Worm (Caenorhabditis elegans) whole organism, young adult: Measurements from ENCODE around the gene immp-1.
A peak's percentile ranks its signal among the peaks of the same experiment; 100 is the strongest.

Source experiments
- B0261.1 ChIP-seq: sonication (generic microtip); optimal IDR thresholded peaks from 2 replicates; lab custom pipeline; 2016; ENCODE audit warnings: mild to moderate bottlenecking, missing genetic modification characterization, moderate library complexity, missing compliant biosample characterization
- B0336.3 ChIP-seq: fragments of 200-800 bp; sonication (Bioruptor generic); IDR thresholded peaks from 2 replicates; pipeline ENCODE4 v1.3.6; 2022; ENCODE audit warnings: missing genetic modification characterization, missing compliant biosample characterization
- F37B4.10 ChIP-seq: fragments of 200-800 bp; sonication (Bioruptor generic); IDR thresholded peaks from 2 replicates; pipeline ENCODE4 v1.3.6; 2022; ENCODE audit warnings: missing genetic modification characterization, missing compliant biosample characterization
- F55B11.4 ChIP-seq: sonication (generic microtip); optimal IDR thresholded peaks from 2 replicates; lab custom pipeline; 2016; ENCODE audit warnings: missing compliant biosample characterization, missing genetic modification characterization, borderline replicate concordance; ENCODE audit not compliant: insufficient read depth
- K11D2.4 ChIP-seq: fragments of 200-800 bp; sonication (Bioruptor generic); IDR thresholded peaks from 2 replicates; pipeline ENCODE4 v1.3.6; 2022; ENCODE audit warnings: missing genetic modification reagents, missing genetic modification characterization, missing compliant biosample characterization
- Y95B8A.8 ChIP-seq: fragments of 200-800 bp; sonication (Bioruptor generic); IDR thresholded peaks from 2 replicates; pipeline ENCODE4 v1.3.6; 2022; ENCODE audit warnings: missing genetic modification reagents, missing genetic modification characterization, missing compliant biosample characterization
- ZK185.1 ChIP-seq: sonication (generic microtip); optimal IDR thresholded peaks from 2 replicates; lab custom pipeline; 2016; ENCODE audit warnings: mild to moderate bottlenecking, missing genetic modification characterization, missing compliant biosample characterization; ENCODE audit not compliant: poor library complexity, severe bottlenecking
- aptf-2 ChIP-seq: fragments of 200-800 bp; sonication (Bioruptor generic); conservative IDR thresholded peaks from 2 replicates; pipeline ENCODE4 v1.3.6; 2022; ENCODE audit warnings: missing genetic modification reagents, missing genetic modification characterization, missing compliant biosample characterization
- attf-3 ChIP-seq: fragments of 200-800 bp; sonication (Bioruptor generic); conservative IDR thresholded peaks from 2 replicates; pipeline ENCODE4 v1.3.6; 2022; ENCODE audit warnings: missing genetic modification reagents, missing genetic modification characterization, missing compliant biosample characterization
- cebp-1 ChIP-seq, 2 experiments: fragments of 200-800 bp in 1 of 2; sonication (Bioruptor generic) in 1 of 2; sonication (generic microtip) in 1 of 2; IDR thresholded peaks in 1 of 2; optimal IDR thresholded peaks in 1 of 2; 2 replicates each; pipeline versions ENCODE4 v1.3.6 to Lab custom; 2017 to 2022; ENCODE audit warnings: missing compliant biosample characterization in 2 of 2, missing genetic modification characterization in 2 of 2, mild to moderate bottlenecking in 1 of 2, missing genetic modification reagents in 1 of 2, moderate library complexity in 1 of 2
- cebp-2 ChIP-seq: fragments of 200-800 bp; sonication (Bioruptor generic); IDR thresholded peaks from 2 replicates; pipeline ENCODE4 v1.3.6; 2022; ENCODE audit warnings: missing genetic modification characterization, missing compliant biosample characterization
- ceh-40 ChIP-seq: fragments of 200-800 bp; sonication (Bioruptor generic); IDR thresholded peaks from 2 replicates; pipeline ENCODE4 v1.3.6; 2022; ENCODE audit warnings: missing genetic modification characterization, missing compliant biosample characterization
- ceh-58 ChIP-seq: fragments of 200-800 bp; sonication (Bioruptor generic); IDR thresholded peaks from 2 replicates; pipeline ENCODE4 v1.3.6; 2022; ENCODE audit warnings: missing genetic modification characterization, missing compliant biosample characterization
- ceh-91 ChIP-seq: fragments of 200-800 bp; sonication (Bioruptor generic); IDR thresholded peaks from 2 replicates; pipeline ENCODE4 v1.3.6; 2022; ENCODE audit warnings: missing genetic modification reagents, missing genetic modification characterization, missing compliant biosample characterization
- egl-44 ChIP-seq: fragments of 200-800 bp; sonication (Bioruptor generic); IDR thresholded peaks from 2 replicates; pipeline ENCODE4 v1.3.6; 2022; ENCODE audit warnings: missing genetic modification reagents, missing genetic modification characterization, missing compliant biosample characterization
- egrh-3 ChIP-seq: fragments of 200-800 bp; sonication (Bioruptor generic); IDR thresholded peaks from 2 replicates; pipeline ENCODE4 v1.3.6; 2022; ENCODE audit warnings: missing genetic modification reagents, missing genetic modification characterization, missing compliant biosample characterization
- ekl-4 ChIP-seq: fragments of 200-800 bp; sonication (Bioruptor generic); IDR thresholded peaks from 2 replicates; pipeline ENCODE4 v1.3.6; 2022; ENCODE audit warnings: missing genetic modification reagents, missing genetic modification characterization, missing compliant biosample characterization
- lin-54 ChIP-seq: fragments of 200-800 bp; sonication (Bioruptor generic); optimal IDR thresholded peaks from 2 replicates; lab custom pipeline; 2018; ENCODE audit warnings: mild to moderate bottlenecking, missing genetic modification characterization, missing compliant biosample characterization
- madf-8 ChIP-seq: fragments of 200-800 bp; sonication (Bioruptor generic); conservative IDR thresholded peaks from 2 replicates; pipeline ENCODE4 v1.3.6; 2022; ENCODE audit warnings: missing genetic modification reagents, missing genetic modification characterization, missing compliant biosample characterization
- nhr-179 ChIP-seq: sonication (generic microtip); optimal IDR thresholded peaks from 2 replicates; lab custom pipeline; 2016; ENCODE audit warnings: mild to moderate bottlenecking, missing genetic modification characterization, missing compliant biosample characterization
- pha-4 ChIP-seq: fragments of 150-350 bp; sonication (generic microtip); optimal IDR thresholded peaks from 2 replicates; lab custom pipeline; 2014; ENCODE audit warnings: missing biosample characterization, missing genetic modification reagents, missing genetic modification characterization
- rec-8 ChIP-seq, 2 experiments: sonication (generic microtip); optimal IDR thresholded peaks; 2 replicates each; lab custom pipeline; 2016; ENCODE audit warnings: mild to moderate bottlenecking in 2 of 2, missing genetic modification characterization in 2 of 2, missing genetic modification reagents in 2 of 2, missing genotype in 2 of 2, missing biosample characterization in 1 of 2, missing compliant biosample characterization in 1 of 2, moderate library complexity in 1 of 2
- repo-1 ChIP-seq: sonication (generic microtip); optimal IDR thresholded peaks from 2 replicates; lab custom pipeline; 2017; ENCODE audit warnings: mild to moderate bottlenecking, missing genetic modification characterization, missing compliant biosample characterization
- sea-2 ChIP-seq: fragments of 200-800 bp; sonication (Bioruptor generic); IDR thresholded peaks from 2 replicates; pipeline ENCODE4 v1.3.6; 2022; ENCODE audit warnings: missing genetic modification characterization, missing compliant biosample characterization
- snpc-4 ChIP-seq, 5 experiments: fragments of 150-350 bp in 1 of 5; sonication (generic microtip) in 4 of 5; optimal IDR thresholded peaks; 2 replicates each; lab custom pipeline; 2014 to 2018; ENCODE audit warnings: missing genetic modification characterization in 5 of 5, missing biosample characterization in 3 of 5, antibody characterized with exemption in 2 of 5, mild to moderate bottlenecking in 2 of 5, missing compliant biosample characterization in 2 of 5, missing genotype in 2 of 5, moderate library complexity in 2 of 5, missing genetic modification reagents in 1 of 5
- sptf-2 ChIP-seq: fragments of 200-800 bp; sonication (Bioruptor generic); optimal IDR thresholded peaks from 2 replicates; lab custom pipeline; 2018; ENCODE audit warnings: mild to moderate bottlenecking, missing genetic modification characterization, missing compliant biosample characterization
- unc-130 ChIP-seq: sonication (generic microtip); optimal IDR thresholded peaks from 2 replicates; lab custom pipeline; 2016; ENCODE audit warnings: missing genetic modification reagents, missing genetic modification characterization, missing compliant biosample characterization
- zfh-2 ChIP-seq: fragments of 200-800 bp; sonication (Bioruptor generic); conservative IDR thresholded peaks from 2 replicates; pipeline ENCODE4 v1.3.6; 2022; ENCODE audit warnings: missing genetic modification reagents, missing genetic modification characterization, missing compliant biosample characterization
- ztf-3 ChIP-seq: fragments of 200-800 bp; sonication (Bioruptor generic); optimal IDR thresholded peaks from 2 replicates; lab custom pipeline; 2018; ENCODE audit warnings: mild to moderate bottlenecking, missing genetic modification characterization, missing compliant biosample characterization

Gene immp-1

ce11 chrIII:11730850-11731249 lies 43.9 kb upstream of the immp-1 start:
- TF ChIP-seq Y95B8A.8 (no peak), sptf-2 (GFP tag; lab: Kevin White, UChicago) (no peak), snpc-4 (GFP tag; optimal IDR thresholded peaks at IDR 0.05; lab: Kevin White, UChicago) (no peak), snpc-4 (tag; optimal IDR thresholded peaks at IDR 0.05; lab: Kevin White, UChicago) (peak in 1 of 4 experiments; percentile 38), zfh-2 (GFP tag; lab: Robert Waterston, UW) (peak; percentile 76), repo-1 (tag; lab: Kevin White, UChicago) (no peak), K11D2.4 (GFP tag; lab: Robert Waterston, UW) (no peak), egrh-3 (GFP tag; lab: Robert Waterston, UW) (peak; percentile 49; the same call in 1 of the 2 replicates), sea-2 (GFP tag; lab: Robert Waterston, UW) (no peak), F37B4.10 (GFP tag; lab: Robert Waterston, UW) (no peak), ceh-58 (GFP tag; lab: Robert Waterston, UW) (0 out of 2 replicates have a peak, but pooled peaks have one; percentile 72), pha-4 (tag; lab: Kevin White, UChicago) (no peak)

ce11 chrIII:11731491-11731890 lies 43.3 kb upstream of the immp-1 start:
- TF ChIP-seq rec-8 (tag; optimal IDR thresholded peaks at IDR 0.05; lab: Kevin White, UChicago), result no peak
- TF ChIP-seq lin-54 (GFP tag; lab: Kevin White, UChicago), result no peak
- no peak for TF ChIP-seq ceh-58 (GFP tag; lab: Robert Waterston, UW)
- no peak for TF ChIP-seq ceh-40 (GFP tag; lab: Robert Waterston, UW)
- TF ChIP-seq cebp-2 (GFP tag; lab: Robert Waterston, UW), result no peak
- TF ChIP-seq, all 124 proteins: peak for 0

DNA sequence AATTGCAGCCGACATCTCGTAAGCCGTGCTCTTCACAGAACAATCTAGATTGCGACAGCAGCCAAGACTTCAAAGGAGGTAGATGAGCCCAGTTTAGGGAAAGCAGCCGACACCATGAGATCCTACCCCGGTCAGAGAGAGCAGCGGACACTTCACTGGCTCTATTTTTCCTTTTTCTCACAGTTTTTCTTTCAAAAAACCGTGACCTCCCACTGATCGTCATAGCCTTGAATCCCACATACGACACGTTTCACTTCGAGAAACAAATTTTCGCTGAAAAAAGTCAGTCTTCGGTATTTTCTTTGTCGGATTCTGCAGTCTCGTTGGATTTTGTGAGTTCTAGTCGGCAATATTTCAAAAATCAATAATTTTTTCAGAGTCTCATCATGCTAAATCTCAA lies 42.7 kb upstream of the immp-1 start, which contains the start of gene Y41C4A.21:
Y41C4A.21 (plus strand) TSS at position 301 of the 400 bp plus-strand sequence.
- TF ChIP-seq zfh-2 (GFP tag; lab: Robert Waterston, UW), result 0 out of 2 replicates have a peak, but pooled peaks have one; percentile 19
- no peak for TF ChIP-seq cebp-1 (GFP tag; IDR thresholded peaks at IDR 0.05; lab: Robert Waterston, UW)
- TF ChIP-seq cebp-1 (tag; optimal IDR thresholded peaks at IDR 0.05; lab: Kevin White, UChicago), result no peak
- TF ChIP-seq madf-8 (GFP tag; lab: Robert Waterston, UW), result no peak

- TF ChIP-seq attf-3 (GFP tag; lab: Robert Waterston, UW) (no peak), ceh-91 (GFP tag; lab: Robert Waterston, UW) (no peak), nhr-179 (tag; lab: Kevin White, UChicago) (no peak), B0261.1 (tag; lab: Kevin White, UChicago) (no peak), F55B11.4 (tag; lab: Kevin White, UChicago) (no peak), ekl-4 (GFP tag; lab: Robert Waterston, UW) (no peak), pha-4 (tag; lab: Kevin White, UChicago) (no peak), ZK185.1 (tag; lab: Kevin White, UChicago) (no peak), ztf-3 (no peak), B0336.3 (GFP tag; lab: Robert Waterston, UW) (no peak), sptf-2 (GFP tag; lab: Kevin White, UChicago) (no peak), ceh-40 (GFP tag; lab: Robert Waterston, UW) (no peak), egl-44 (GFP tag; lab: Robert Waterston, UW) (no peak), aptf-2 (GFP tag; lab: Robert Waterston, UW) (no peak), snpc-4 (GFP tag; optimal IDR thresholded peaks at IDR 0.05; lab: Kevin White, UChicago) (no peak), snpc-4 (tag; optimal IDR thresholded peaks at IDR 0.05; lab: Kevin White, UChicago) (no peak), unc-130 (GFP tag; lab: Kevin White, UChicago) (no peak)
Observed at ce11 chrIII:11732943-11733342, 41.8 kb upstream of the immp-1 start.
